Worm (Caenorhabditis elegans): Measurements from ENCODE around the gene math-1.

The math-1 gene

ce11 chrII:2075513-2075912 lies 29.1 kb upstream of the math-1 start, which contains the start of gene F07E5.8:
Gene F07E5.8, minus strand, starts transcription at chrII:2075613.
- TF ChIP-seq jun-1 (tag; optimal IDR thresholded peaks at IDR 0.05), result no peak
- no peak for TF ChIP-seq aha-1 (tag)
- TF ChIP-seq ceh-82 (tag; optimal IDR thresholded peaks at IDR 0.05), result no peak
- TF ChIP-seq ctbp-1 (GFP tag; IDR thresholded peaks at IDR 0.05), result no peak
- no peak for TF ChIP-seq fkh-10 (GFP tag; optimal IDR thresholded peaks at IDR 0.05)
- TF ChIP-seq ztf-11 (tag; optimal IDR thresholded peaks at IDR 0.05), result no peak
- no peak for TF ChIP-seq R02D3.7 (tag; optimal IDR thresholded peaks at IDR 0.05)
- no peak for TF ChIP-seq zfp-3 (GFP tag; conservative IDR thresholded peaks at IDR 0.05)
- no peak for TF ChIP-seq T26A8.4 (GFP tag; IDR thresholded peaks at IDR 0.05)
- no peak for TF ChIP-seq Y75B8A.6 (GFP tag; IDR thresholded peaks at IDR 0.05)
- TF ChIP-seq lir-3 (tag; optimal IDR thresholded peaks at IDR 0.05), result no peak

DNA sequence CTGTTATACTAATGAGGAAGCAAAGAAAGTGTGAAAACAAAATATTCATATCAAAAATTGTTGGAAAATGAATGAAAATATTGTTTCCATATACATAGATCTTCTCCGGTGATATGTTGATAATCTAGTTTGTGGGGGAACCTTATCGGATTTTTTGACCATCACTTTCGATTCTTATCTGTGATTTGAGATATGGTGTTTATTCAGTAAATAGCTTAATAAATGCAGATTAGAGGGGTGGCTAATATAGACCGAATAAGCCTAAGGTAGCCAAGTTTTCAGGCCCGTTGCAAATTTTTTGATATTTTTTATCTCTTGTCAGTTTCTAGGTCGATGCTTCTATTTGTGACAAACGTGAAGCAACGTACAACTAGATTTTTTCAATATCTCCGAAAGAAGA lies 25.0 kb upstream of the math-1 start, which contains the start of gene F07E5.7:
Gene F07E5.7 (minus strand): TSS at position 101 of the 400 bp plus-strand sequence.
- TF ChIP-seq nhr-11 (tag; optimal IDR thresholded peaks at IDR 0.05) (no peak), daf-8 (GFP tag; IDR thresholded peaks at IDR 0.05) (no peak), saeg-2 (GFP tag; IDR thresholded peaks at IDR 0.05) (no peak), set-16 (GFP tag; IDR thresholded peaks at IDR 0.05) (no peak), lin-38 (GFP tag; IDR thresholded peaks at IDR 0.05) (no peak), F10B5.3 (tag; optimal IDR thresholded peaks at IDR 0.05) (no peak), cey-2 (tag; optimal IDR thresholded peaks at IDR 0.05; ENCODE audit: borderline replicate concordance, insufficient read depth) (no peak)

DNA sequence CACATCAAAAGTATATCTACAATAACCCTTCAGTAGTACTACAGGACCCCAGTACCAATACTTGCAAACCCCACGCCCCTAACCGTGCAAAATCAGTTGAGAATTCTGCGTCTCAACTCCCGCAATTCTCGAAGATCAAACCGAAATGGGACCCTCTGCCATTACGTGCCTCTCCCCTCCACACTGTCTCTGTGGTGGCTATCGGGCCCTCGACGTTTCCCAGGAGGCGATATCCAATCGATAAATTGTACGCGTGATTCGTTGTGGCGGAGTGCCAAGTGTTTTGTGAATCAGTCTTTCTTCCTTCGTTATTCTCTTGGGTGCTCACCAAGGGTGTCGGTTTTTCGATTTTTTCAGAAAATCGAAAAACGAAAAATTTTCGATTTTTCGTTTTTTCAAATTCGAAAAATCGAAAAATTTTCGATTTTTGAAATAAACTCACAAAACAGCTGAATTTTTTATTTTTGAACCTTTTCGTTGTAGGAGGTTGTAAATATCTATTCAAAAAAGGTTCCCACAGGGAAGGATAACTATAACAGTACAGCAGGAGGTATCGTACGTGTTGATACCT lies 21.1 kb upstream of the math-1 start, which contains the start of gene F07E5.12:
Gene F07E5.12 (plus strand): TSS at position 521 of the 571 bp plus-strand sequence.
- TF ChIP-seq aha-1 (tag), result peak; percentile 23

ce11 chrII:2064497-2064896 lies 18.0 kb upstream of the math-1 start, which contains the start of gene fbxb-6:
Gene fbxb-6, plus strand, starts transcription at chrII:2064797.
- no peak for TF ChIP-seq D1046.2 (GFP tag; IDR thresholded peaks at IDR 0.05)
- no peak for TF ChIP-seq mes-2 (tag; optimal IDR thresholded peaks at IDR 0.05; ENCODE audit: poor library complexity, severe bottlenecking)
- no peak for TF ChIP-seq pha-4 (GFP tag; IDR thresholded peaks at IDR 0.05)
- TF ChIP-seq pha-4 (tag; optimal IDR thresholded peaks at IDR 0.05), result no peak
- TF ChIP-seq daf-19 (GFP tag; conservative IDR thresholded peaks at IDR 0.05), result no peak
- TF ChIP-seq lsy-2 (tag; optimal IDR thresholded peaks at IDR 0.05), result no peak
- TF ChIP-seq lin-1 (GFP tag; IDR thresholded peaks at IDR 0.05), result no peak
- TF ChIP-seq set-16 (GFP tag; IDR thresholded peaks at IDR 0.05), result no peak
- TF ChIP-seq fos-1 (tag; optimal IDR thresholded peaks at IDR 0.05), result no peak
- TF ChIP-seq duxl-1 (tag; optimal IDR thresholded peaks at IDR 0.05; ENCODE audit: poor library complexity), result no peak
- no peak for TF ChIP-seq T26A8.4 (GFP tag; IDR thresholded peaks at IDR 0.05)
- no peak for TF ChIP-seq lim-7 (GFP tag; IDR thresholded peaks at IDR 0.05)
- TF ChIP-seq mxl-2 (GFP tag; conservative IDR thresholded peaks at IDR 0.05), result no peak

- no peak for TF ChIP-seq nhr-102 (tag; optimal IDR thresholded peaks at IDR 0.05)
- no peak for TF ChIP-seq F44E2.7 (GFP tag; IDR thresholded peaks at IDR 0.05)
- no peak for TF ChIP-seq pqm-1 (tag; optimal IDR thresholded peaks at IDR 0.05)
- no peak for TF ChIP-seq spr-1 (tag; optimal IDR thresholded peaks at IDR 0.05)
- TF ChIP-seq ceh-28 (tag; optimal IDR thresholded peaks at IDR 0.05), result no peak
- no peak for TF ChIP-seq sdz-12 (GFP tag; optimal IDR thresholded peaks at IDR 0.05)
- TF ChIP-seq Y48G9A.11 (GFP tag; IDR thresholded peaks at IDR 0.05), result no peak
- TF ChIP-seq nhr-77 (tag; optimal IDR thresholded peaks at IDR 0.05), result no peak
- TF ChIP-seq nhr-111 (GFP tag; optimal IDR thresholded peaks at IDR 0.05), result no peak
- TF ChIP-seq zip-2 (tag; optimal IDR thresholded peaks at IDR 0.05), result no peak
Observed at ce11 chrII:2063989-2064388, 17.5 kb upstream of the math-1 start, which contains the start of gene F07E5.13. Gene F07E5.13, minus strand, starts transcription at chrII:2064089.

Data from whole organism, L4 larva.